Fruit fly (Drosophila melanogaster) whole organism: ENCODE measurements around the gene Larp7.

Source experiments
- EcR ChIP-seq, 2 experiments: fragments of >200 bp; optimal IDR thresholded peaks; 2 replicates each; lab custom pipeline; 2017; ENCODE audit warnings: missing biosample characterization in 2 of 2, missing genetic modification characterization in 2 of 2, missing genetic modification reagents in 2 of 2
- pan ChIP-seq: fragments of >200 bp; optimal IDR thresholded peaks from 2 replicates; lab custom pipeline; 2017
- psq ChIP-seq: fragments of >200 bp; optimal IDR thresholded peaks from 2 replicates; lab custom pipeline; 2017
- usp ChIP-seq: fragments of >200 bp; optimal IDR thresholded peaks from 2 replicates; lab custom pipeline; 2017; ENCODE audit warnings: missing biosample characterization, missing genetic modification characterization, mixed read lengths

- TF ChIP-seq usp (no peak), pan (lab: Kevin White, UChicago) (no peak), EcR (GFP tag; optimal IDR thresholded peaks at IDR 0.05; lab: Kevin White, UChicago) (no peak), psq (no peak)
These were observed 40.6 kb downstream of the Larp7 start, which contains the start of gene lz for dm6 chrX:9284024-9284738.
